Fruit fly (Drosophila melanogaster) whole organism, embryonic: ENCODE measurements around the gene Ror.

Experiments used
- Awh ChIP-seq: fragments of 200-800 bp; sonication (Bioruptor generic); IDR thresholded peaks from 2 replicates; pipeline ENCODE4, ENCODE4 v1.3.6; 2022; ENCODE audit warnings: missing biosample characterization, missing genetic modification characterization
- CG10209 ChIP-seq: fragments of 200-800 bp; sonication (Bioruptor generic); optimal IDR thresholded peaks from 3 replicates; lab custom pipeline; 2017; ENCODE audit warnings: missing biosample characterization, mild to moderate bottlenecking, missing genetic modification characterization, missing genetic modification reagents
- CG10462 ChIP-seq: fragments of 200-800 bp; sonication (Bioruptor generic); optimal IDR thresholded peaks from 2 replicates; lab custom pipeline; 2016; ENCODE audit warnings: missing biosample characterization, missing genetic modification characterization
- CG11085 ChIP-seq: fragments of 200-800 bp; sonication (Bioruptor generic); IDR thresholded peaks from 2 replicates; pipeline ENCODE4 v1.3.6; 2022; ENCODE audit warnings: missing biosample characterization, missing genetic modification characterization
- CG1233 ChIP-seq: fragments of 200-800 bp; sonication (Bioruptor generic); optimal IDR thresholded peaks from 4 replicates; lab custom pipeline; 2018; ENCODE audit warnings: missing biosample characterization, mild to moderate bottlenecking, missing genetic modification characterization
- CG12659 ChIP-seq: fragments of 200-800 bp; sonication (Bioruptor generic); optimal IDR thresholded peaks from 3 replicates; lab custom pipeline; 2017; ENCODE audit warnings: mild to moderate bottlenecking, missing biosample characterization, missing genetic modification reagents, missing genetic modification characterization
- CG12942 ChIP-seq: fragments of 200-800 bp; sonication (Bioruptor generic); optimal IDR thresholded peaks from 3 replicates; lab custom pipeline; 2016; ENCODE audit warnings: missing biosample characterization, missing genetic modification characterization
- CG13775 ChIP-seq: fragments of 200-800 bp; sonication (Bioruptor generic); optimal IDR thresholded peaks from 3 replicates; lab custom pipeline; 2017; ENCODE audit warnings: missing biosample characterization, mild to moderate bottlenecking, missing genetic modification characterization
- CG15696 ChIP-seq: fragments of 200-800 bp; sonication (Bioruptor generic); optimal IDR thresholded peaks from 2 replicates; lab custom pipeline; 2019; ENCODE audit warnings: missing biosample characterization, mild to moderate bottlenecking, missing genetic modification characterization, moderate library complexity
- CG17359 ChIP-seq: fragments of 200-800 bp; sonication (Bioruptor generic); optimal IDR thresholded peaks from 3 replicates; lab custom pipeline; 2018; ENCODE audit warnings: missing biosample characterization, mild to moderate bottlenecking, missing genetic modification characterization, moderate library complexity
- CG17361 ChIP-seq: fragments of 200-800 bp; sonication (Bioruptor generic); IDR thresholded peaks from 3 replicates; pipeline ENCODE4 v1.3.6; 2022; ENCODE audit warnings: missing biosample characterization, missing genetic modification characterization
- CG17829 ChIP-seq: fragments of 200-800 bp; optimal IDR thresholded peaks from 2 replicates; lab custom pipeline; 2019; ENCODE audit warnings: missing biosample characterization, mild to moderate bottlenecking, missing genetic modification characterization, moderate library complexity
- CG18262 ChIP-seq: fragments of 200-800 bp; optimal IDR thresholded peaks from 3 replicates; lab custom pipeline; 2019; ENCODE audit warnings: missing biosample characterization, mild to moderate bottlenecking, missing genetic modification characterization, moderate library complexity
- CG30403 ChIP-seq: fragments of 200-800 bp; sonication (Bioruptor generic); optimal IDR thresholded peaks from 3 replicates; lab custom pipeline; 2016; ENCODE audit warnings: missing biosample characterization, missing genetic modification characterization
- CG3163 ChIP-seq: fragments of 200-800 bp; sonication (Bioruptor generic); optimal IDR thresholded peaks from 3 replicates; lab custom pipeline; 2016; ENCODE audit warnings: missing biosample characterization, missing genetic modification characterization
- CG3995 ChIP-seq: fragments of 200-800 bp; sonication (Bioruptor generic); optimal IDR thresholded peaks from 3 replicates; lab custom pipeline; 2016; ENCODE audit warnings: missing biosample characterization, missing genetic modification characterization
- CG4328 ChIP-seq: fragments of 200-800 bp; sonication (Bioruptor generic); optimal IDR thresholded peaks from 3 replicates; lab custom pipeline; 2017; ENCODE audit warnings: missing biosample characterization, missing genetic modification reagents, missing genetic modification characterization
- CG4424 ChIP-seq: fragments of 200-800 bp; sonication (Bioruptor generic); optimal IDR thresholded peaks from 3 replicates; lab custom pipeline; 2016; ENCODE audit warnings: missing biosample characterization, missing genetic modification characterization
- CG4617 ChIP-seq: fragments of 200-800 bp; sonication (Bioruptor generic); optimal IDR thresholded peaks from 3 replicates; lab custom pipeline; 2016; ENCODE audit warnings: missing biosample characterization, missing genetic modification characterization, borderline replicate concordance
- Dip3 ChIP-seq: fragments of 200-800 bp; sonication (Bioruptor generic); optimal IDR thresholded peaks from 3 replicates; lab custom pipeline; 2016; ENCODE audit warnings: missing biosample characterization, missing genetic modification characterization
- E2f2 ChIP-seq: fragments of 200-800 bp; sonication (Bioruptor generic); IDR thresholded peaks from 2 replicates; pipeline ENCODE4 v1.3.6; 2022; ENCODE audit warnings: missing biosample characterization, missing genetic modification characterization
- Fer1 ChIP-seq: fragments of 200-800 bp; sonication (Bioruptor generic); optimal IDR thresholded peaks from 2 replicates; lab custom pipeline; 2017; ENCODE audit warnings: missing biosample characterization, mild to moderate bottlenecking, missing genetic modification characterization
- Fer3 ChIP-seq: fragments of 200-800 bp; sonication (Bioruptor generic); optimal IDR thresholded peaks from 2 replicates; lab custom pipeline; 2018; ENCODE audit warnings: missing biosample characterization, mild to moderate bottlenecking, missing genetic modification characterization, moderate library complexity
- MBD-R2 ChIP-seq: fragments of 200-800 bp; sonication (Bioruptor generic); IDR thresholded peaks from 2 replicates; pipeline ENCODE4 v1.3.6; 2022; ENCODE audit warnings: missing biosample characterization, missing genetic modification characterization
- MESR4 ChIP-seq: fragments of 200-800 bp; sonication (Bioruptor generic); optimal IDR thresholded peaks from 2 replicates; lab custom pipeline; 2018; ENCODE audit warnings: missing biosample characterization, mild to moderate bottlenecking, missing genetic modification characterization, moderate library complexity
- Med ChIP-seq: fragments of 200-800 bp; sonication (Bioruptor generic); peaks from one replicate; lab custom pipeline; 2016; ENCODE audit warnings: missing biosample characterization, missing genetic modification characterization, mild to moderate bottlenecking, inconsistent platforms, moderate library complexity
- Meics ChIP-seq: fragments of 200-800 bp; sonication (Bioruptor generic); optimal IDR thresholded peaks from 2 replicates; lab custom pipeline; 2017; ENCODE audit warnings: missing biosample characterization, mild to moderate bottlenecking, missing genetic modification characterization
- Nf-YA ChIP-seq: fragments of 200-800 bp; sonication (Bioruptor generic); IDR thresholded peaks from 2 replicates; pipeline ENCODE4 v1.3.6; 2022; ENCODE audit warnings: missing biosample characterization, missing genetic modification characterization
- Rfx ChIP-seq: fragments of 200-800 bp; sonication (Bioruptor generic); IDR thresholded peaks from 2 replicates; pipeline ENCODE4 v1.3.6; 2022; ENCODE audit warnings: missing biosample characterization, missing genetic modification characterization
- Sox100B ChIP-seq: fragments of 200-800 bp; sonication (Bioruptor generic); optimal IDR thresholded peaks from 3 replicates; lab custom pipeline; 2018; ENCODE audit warnings: missing biosample characterization, mild to moderate bottlenecking, missing genetic modification characterization
- Sox102F ChIP-seq: fragments of 200-800 bp; sonication (Bioruptor generic); optimal IDR thresholded peaks from 2 replicates; lab custom pipeline; 2018; ENCODE audit warnings: missing biosample characterization, mild to moderate bottlenecking, missing genetic modification characterization, moderate library complexity
- YL-1 ChIP-seq: fragments of 200-800 bp; sonication (Bioruptor generic); optimal IDR thresholded peaks from 3 replicates; lab custom pipeline; 2017; ENCODE audit warnings: missing biosample characterization, mild to moderate bottlenecking, missing genetic modification characterization
- da ChIP-seq: fragments of 200-800 bp; sonication (Bioruptor generic); optimal IDR thresholded peaks from 2 replicates; lab custom pipeline; 2016; ENCODE audit warnings: missing biosample characterization, missing genetic modification characterization
- gfzf ChIP-seq: fragments of 200-800 bp; sonication (Bioruptor generic); optimal IDR thresholded peaks from 2 replicates; lab custom pipeline; 2016; ENCODE audit warnings: missing biosample characterization, mild to moderate bottlenecking, missing genetic modification characterization, moderate library complexity
- lbe ChIP-seq: fragments of 200-800 bp; sonication (Bioruptor generic); optimal IDR thresholded peaks from 2 replicates; lab custom pipeline; 2016; ENCODE audit warnings: missing biosample characterization, mild to moderate bottlenecking, missing genetic modification characterization
- lola ChIP-seq, 3 experiments: fragments of >200 bp in 2 of 3; fragments of 200-800 bp in 1 of 3; sonication (Bioruptor generic) in 1 of 3; optimal IDR thresholded peaks; 2 replicates each; lab custom pipeline; 2017 to 2019; ENCODE audit warnings: missing biosample characterization in 3 of 3, missing genetic modification characterization in 3 of 3, mild to moderate bottlenecking in 1 of 3, moderate library complexity in 1 of 3
- luna ChIP-seq: fragments of 200-800 bp; sonication (Bioruptor generic); optimal IDR thresholded peaks from 2 replicates; lab custom pipeline; 2016; ENCODE audit warnings: missing biosample characterization, missing genetic modification characterization
- nmo ChIP-seq: fragments of 200-800 bp; sonication (Bioruptor generic); optimal IDR thresholded peaks from 2 replicates; lab custom pipeline; 2018; ENCODE audit warnings: missing biosample characterization, mild to moderate bottlenecking, missing genetic modification characterization, moderate library complexity
- ro ChIP-seq: fragments of 200-800 bp; sonication (Bioruptor generic); IDR thresholded peaks from 2 replicates; pipeline ENCODE4 v1.3.6; 2022; ENCODE audit warnings: missing biosample characterization, missing genetic modification characterization
- scrt ChIP-seq: fragments of 200-800 bp; sonication (Bioruptor generic); optimal IDR thresholded peaks from 2 replicates; lab custom pipeline; 2018; ENCODE audit warnings: missing biosample characterization, mild to moderate bottlenecking, missing genetic modification characterization, moderate library complexity
- twi ChIP-seq: fragments of 200-800 bp; optimal IDR thresholded peaks from 2 replicates; lab custom pipeline; 2019; ENCODE audit warnings: missing biosample characterization, mild to moderate bottlenecking, missing genetic modification characterization, moderate library complexity
- vnd ChIP-seq: fragments of 200-800 bp; sonication (Bioruptor generic); IDR thresholded peaks from 3 replicates; pipeline ENCODE4 v1.3.6; 2022; ENCODE audit warnings: missing biosample characterization, missing genetic modification characterization; ENCODE audit not compliant: partially characterized antibody
- wek ChIP-seq: fragments of 200-800 bp; sonication (Bioruptor generic); optimal IDR thresholded peaks from 3 replicates; lab custom pipeline; 2018; ENCODE audit warnings: missing biosample characterization, mild to moderate bottlenecking, missing genetic modification characterization, moderate library complexity

Ror gene

DNA sequence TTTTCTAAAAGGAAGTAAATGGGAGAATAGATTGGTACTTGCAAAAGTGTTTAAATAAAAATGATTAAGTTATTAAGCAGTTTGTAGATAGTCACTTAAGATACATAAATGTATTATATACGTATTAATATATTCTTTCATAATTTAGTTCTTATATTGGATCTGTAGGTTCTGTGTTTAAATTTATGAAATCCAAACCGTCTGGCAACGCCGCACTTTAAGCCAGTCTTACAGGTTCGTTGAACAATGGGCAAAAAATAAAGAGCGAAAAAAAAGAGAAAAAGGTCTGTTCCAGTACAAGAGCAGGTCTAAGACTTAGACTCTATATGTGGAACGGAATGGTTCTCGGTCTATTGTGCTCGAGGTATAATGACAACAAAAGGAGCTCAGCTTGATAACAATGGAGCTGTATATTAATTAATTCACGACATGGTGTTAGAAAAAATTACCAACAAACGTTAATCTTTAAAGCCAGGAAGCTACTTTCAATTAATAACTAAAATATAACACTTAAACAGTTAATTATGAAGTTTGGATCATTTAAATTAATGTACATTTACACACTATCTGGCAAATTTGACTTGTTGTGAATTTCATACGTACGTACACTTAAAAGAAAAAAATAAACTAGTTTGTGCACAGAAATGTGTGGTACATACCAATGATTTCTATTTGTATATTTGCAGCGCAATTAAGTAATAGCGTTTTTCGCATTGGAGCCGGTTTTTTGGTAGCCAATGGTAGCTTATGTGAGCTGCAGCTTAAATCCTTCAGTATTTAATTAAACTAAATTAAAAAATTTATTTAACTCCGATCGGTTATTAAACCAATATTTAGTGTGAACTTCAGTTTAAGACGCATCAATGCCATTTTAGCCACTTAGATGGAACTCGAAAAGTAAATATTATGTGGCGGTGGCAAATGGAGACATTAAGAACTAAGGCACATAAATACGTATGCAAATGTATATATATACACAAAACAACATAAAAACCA, 42.5 kb upstream of the Ror start, which contains the start of gene CG5731 (continued):
- TF ChIP-seq CG3163, result peak; percentile 90
- TF ChIP-seq, all 482 proteins: peak for 24

dm6 chr2L:10210631-10211557, 40.7 kb upstream of the Ror start, which contains the start of the genes CG5727 and ath:
CG5727 (minus strand) TSS chr2L:10210681.
ath (plus strand) TSS chr2L:10211143.
- TF ChIP-seq CG17359 (tag; lab: Kevin White, UChicago) (peak; percentile 7), CG11085 (GFP tag; lab: Robert Waterston, UW) (no peak), CG15696 (peak; percentile 5), CG18262 (tag; lab: Kevin White, UChicago) (peak; percentile 20), Med (GFP tag; lab: Kevin White, UChicago) (peak; percentile 72), Dip3 (GFP tag; lab: Kevin White, UChicago) (no peak), da (no peak), CG13775 (peak; percentile 18), lbe (no peak), lola (GFP tag; optimal IDR thresholded peaks at IDR 0.05; lab: Kevin White, UChicago) (peak in 1 of 3 experiments; percentile 40), nmo (GFP tag; lab: Kevin White, UChicago) (peak; percentile 50), Sox102F (GFP tag; lab: Kevin White, UChicago) (no peak), Meics (GFP tag; lab: Kevin White, UChicago) (peak; percentile 38), CG30403 (peak; percentile 26), CG4328 (GFP tag; lab: Kevin White, UChicago) (peak; percentile 11), Fer1 (GFP tag; lab: Kevin White, UChicago) (peak; percentile 45), Awh (GFP tag; lab: Robert Waterston, UW) (peak; percentile 38; the same call in 1 of the 2 replicates), CG12659 (GFP tag; lab: Kevin White, UChicago) (peak; percentile 28), gfzf (GFP tag; lab: Kevin White, UChicago) (peak; percentile 65), Rfx (0 out of 2 replicates have a peak, but pooled peaks have one; percentile 25), Fer3 (tag; lab: Kevin White, UChicago) (peak; percentile 25), Sox100B (GFP tag; lab: Kevin White, UChicago) (peak; percentile 34), CG4617 (GFP tag; lab: Kevin White, UChicago) (peak; percentile 11), wek (GFP tag; lab: Kevin White, UChicago) (peak; percentile 38), MESR4 (GFP tag; lab: Kevin White, UChicago) (peak; percentile 12), vnd (GFP tag; lab: Robert Waterston, UW) (no peak), Nf-YA (no peak), CG4424 (GFP tag; lab: Kevin White, UChicago) (peak; percentile 34), luna (GFP tag; lab: Kevin White, UChicago) (no peak), CG12942 (GFP tag; lab: Kevin White, UChicago) (no peak), CG1233 (GFP tag; lab: Kevin White, UChicago) (peak; percentile 35), CG10209 (GFP tag; lab: Kevin White, UChicago) (no peak), scrt (GFP tag; lab: Kevin White, UChicago) (peak; percentile 94), E2f2 (peak; percentile 34), CG17829 (tag; lab: Kevin White, UChicago) (peak; percentile 3), CG3995 (GFP tag; lab: Kevin White, UChicago) (peak; percentile 15), CG10462 (GFP tag; lab: Kevin White, UChicago) (no peak), CG17361 (GFP tag; lab: Robert Waterston, UW) (peak; percentile 61; the same call in 2 of the 3 replicates), ro (GFP tag; lab: Robert Waterston, UW) (no peak), YL-1 (GFP tag; lab: Kevin White, UChicago) (peak; percentile 35), MBD-R2 (peak; percentile 50; the same call in 1 of the 2 replicates), twi (tag; lab: Kevin White, UChicago) (no peak)
